Worm (Caenorhabditis elegans) whole organism, L1 larva: ENCODE measurements around the gene F26A1.7.

Source experiments
- ceh-90 ChIP-seq: sonication (generic microtip); optimal IDR thresholded peaks from 2 replicates; lab custom pipeline; 2016; ENCODE audit warnings: missing genetic modification characterization, missing compliant biosample characterization
- lsy-2 ChIP-seq, 2 experiments: fragments of 150-350 bp; optimal IDR thresholded peaks; 2 replicates each; lab custom pipeline; 2014; ENCODE audit warnings: missing biosample characterization in 2 of 2, missing genetic modification characterization in 2 of 2
- snpc-4 ChIP-seq: fragments of 150-350 bp; optimal IDR thresholded peaks from 2 replicates; lab custom pipeline; 2014; ENCODE audit warnings: missing biosample characterization, missing genetic modification characterization

- TF ChIP-seq lsy-2 (tag; optimal IDR thresholded peaks at IDR 0.05; lab: Kevin White, UChicago), result no peak
- TF ChIP-seq ceh-90 (tag; lab: Kevin White, UChicago), result no peak
- no peak for TF ChIP-seq snpc-4 (tag; lab: Kevin White, UChicago)
Measured at ce11 chrIII:4830207-4830606, 10.5 kb upstream of the F26A1.7 start, which contains the start of gene nspd-9.
